Fruit fly (Drosophila melanogaster) whole organism, pupa: ENCODE measurements around the gene Mics1.

Source experiments
- CG10348 ChIP-seq: fragments of 200-800 bp; sonication (Bioruptor generic); IDR thresholded peaks from 2 replicates; pipeline ENCODE4 v1.3.6; 2022; ENCODE audit warnings: missing biosample characterization, missing genetic modification characterization
- CG12605 ChIP-seq: fragments of 200-800 bp; sonication (Bioruptor generic); IDR thresholded peaks from 2 replicates; pipeline ENCODE4 v1.3.6; 2022; ENCODE audit warnings: missing biosample characterization, missing genetic modification characterization
- CG13204 ChIP-seq: fragments of 200-800 bp; sonication (Bioruptor generic); optimal IDR thresholded peaks from 2 replicates; lab custom pipeline; 2018; ENCODE audit warnings: missing biosample characterization, mild to moderate bottlenecking, missing genetic modification characterization, moderate library complexity
- CG14655 ChIP-seq: fragments of 200-800 bp; sonication (Bioruptor generic); optimal IDR thresholded peaks from 3 replicates; lab custom pipeline; 2017; ENCODE audit warnings: mild to moderate bottlenecking, missing biosample characterization, missing genetic modification reagents, missing genetic modification characterization
- CG15710 ChIP-seq: fragments of 200-800 bp; sonication (Bioruptor generic); optimal IDR thresholded peaks from 2 replicates; lab custom pipeline; 2018; ENCODE audit warnings: missing biosample characterization, mild to moderate bottlenecking, missing genetic modification characterization, moderate library complexity
- CG17806 ChIP-seq: fragments of 200-800 bp; sonication (Bioruptor generic); optimal IDR thresholded peaks from 2 replicates; lab custom pipeline; 2018; ENCODE audit warnings: missing biosample characterization, mild to moderate bottlenecking, missing genetic modification characterization, moderate library complexity
- CG32121 ChIP-seq: fragments of 200-800 bp; sonication (Bioruptor generic); IDR thresholded peaks from 2 replicates; pipeline ENCODE4 v1.3.6; 2022; ENCODE audit warnings: missing biosample characterization, missing genetic modification characterization
- CG34367 ChIP-seq: fragments of 200-800 bp; sonication (Bioruptor generic); optimal IDR thresholded peaks from 2 replicates; lab custom pipeline; 2018; ENCODE audit warnings: missing biosample characterization, mild to moderate bottlenecking, missing genetic modification characterization
- CG4496 ChIP-seq: fragments of 200-800 bp; sonication (Bioruptor generic); IDR thresholded peaks from 3 replicates; pipeline ENCODE4 v1.3.6; 2022; ENCODE audit warnings: missing biosample characterization, missing genetic modification characterization
- CG8159 ChIP-seq: fragments of 200-800 bp; sonication (Bioruptor generic); optimal IDR thresholded peaks from 3 replicates; lab custom pipeline; 2018; ENCODE audit warnings: missing biosample characterization, mild to moderate bottlenecking, missing genetic modification characterization, moderate library complexity
- CG8301 ChIP-seq: fragments of 200-800 bp; sonication (Bioruptor generic); optimal IDR thresholded peaks from 2 replicates; lab custom pipeline; 2018; ENCODE audit warnings: missing biosample characterization, mild to moderate bottlenecking, missing genetic modification characterization
- CG9948 ChIP-seq: fragments of 200-800 bp; sonication (Bioruptor generic); optimal IDR thresholded peaks from 2 replicates; lab custom pipeline; 2018; ENCODE audit warnings: missing biosample characterization, mild to moderate bottlenecking, missing genetic modification characterization, moderate library complexity
- D1 ChIP-seq: fragments of 200-800 bp; sonication (Bioruptor generic); optimal IDR thresholded peaks from 2 replicates; lab custom pipeline; 2018; ENCODE audit warnings: missing biosample characterization, mild to moderate bottlenecking, missing genetic modification characterization, moderate library complexity
- EcR ChIP-seq: fragments of 200-800 bp; sonication (Bioruptor generic); optimal IDR thresholded peaks from 3 replicates; lab custom pipeline; 2019; ENCODE audit warnings: missing biosample characterization, missing genetic modification characterization, mild to moderate bottlenecking, moderate library complexity, missing genetic modification reagents
- Ets98B ChIP-seq: fragments of 200-800 bp; sonication (Bioruptor generic); IDR thresholded peaks from 2 replicates; pipeline ENCODE4 v1.3.6; 2022; ENCODE audit warnings: missing biosample characterization, missing genetic modification characterization
- Pif1A ChIP-seq: fragments of 200-800 bp; sonication (Bioruptor generic); optimal IDR thresholded peaks from 3 replicates; lab custom pipeline; 2016; ENCODE audit warnings: missing biosample characterization, missing genetic modification characterization
- Pif1B ChIP-seq: fragments of 200-800 bp; sonication (Bioruptor generic); optimal IDR thresholded peaks from 3 replicates; lab custom pipeline; 2016; ENCODE audit warnings: missing biosample characterization, missing genetic modification characterization
- Snoo ChIP-seq: fragments of 200-800 bp; sonication (Bioruptor generic); optimal IDR thresholded peaks from 3 replicates; lab custom pipeline; 2017; ENCODE audit warnings: missing biosample characterization, mild to moderate bottlenecking, missing genetic modification characterization, inconsistent platforms
- fd96Ca ChIP-seq: fragments of 200-800 bp; sonication (Bioruptor generic); IDR thresholded peaks from 3 replicates; pipeline ENCODE4 v1.3.6; 2022; ENCODE audit warnings: missing biosample characterization, missing genetic modification characterization
- gl ChIP-seq: fragments of 200-800 bp; sonication (Bioruptor generic); optimal IDR thresholded peaks from 2 replicates; lab custom pipeline; 2018; ENCODE audit warnings: missing biosample characterization, mild to moderate bottlenecking, missing genetic modification characterization
- rn ChIP-seq: fragments of 200-800 bp; sonication (Bioruptor generic); IDR thresholded peaks from 2 replicates; pipeline ENCODE4 v1.3.6; 2022; ENCODE audit warnings: missing biosample characterization, missing genetic modification characterization

The Mics1 gene

DNA sequence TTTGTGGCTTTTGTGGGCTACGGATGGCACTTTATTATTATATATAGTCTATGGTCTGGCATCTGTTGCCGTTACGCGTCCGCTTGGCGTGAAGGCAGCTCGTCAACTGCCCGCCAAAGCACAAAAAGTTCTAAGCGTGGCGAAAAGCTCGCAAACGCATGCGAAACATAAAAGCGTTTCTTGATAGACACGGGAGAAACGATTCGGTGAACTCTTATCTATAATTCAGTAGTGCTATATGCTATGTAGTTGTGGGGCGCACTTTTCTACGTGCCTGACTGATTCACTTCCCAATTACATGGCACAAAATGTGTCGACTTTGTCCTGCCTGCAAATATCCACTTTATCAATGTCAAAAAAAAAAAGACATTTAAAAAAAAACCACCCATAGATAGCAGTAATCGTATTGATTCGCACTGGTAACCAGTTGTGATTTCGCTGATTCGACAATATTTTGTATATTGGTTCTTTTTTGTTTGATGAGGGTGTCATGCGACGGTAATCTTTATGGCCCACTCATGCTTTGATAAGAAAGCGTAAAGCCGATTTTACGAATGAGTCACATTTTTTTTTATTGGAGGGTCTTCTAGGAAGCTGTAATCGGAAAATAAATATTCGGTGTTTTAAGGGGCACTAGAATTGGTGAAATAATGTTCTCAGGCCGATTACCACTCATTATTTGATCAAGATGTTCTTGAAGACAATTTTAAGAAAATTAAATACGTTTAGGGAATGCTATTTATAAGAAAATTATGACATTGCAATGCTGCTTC, 3.0 kb upstream of the Mics1 start, which contains the start of gene alpha-Est9:
Gene alpha-Est9 (minus strand): TSS at position 110 of the 773 bp plus-strand sequence.
- TF ChIP-seq fd96Ca (GFP tag; lab: Robert Waterston, UW): no peak

DNA sequence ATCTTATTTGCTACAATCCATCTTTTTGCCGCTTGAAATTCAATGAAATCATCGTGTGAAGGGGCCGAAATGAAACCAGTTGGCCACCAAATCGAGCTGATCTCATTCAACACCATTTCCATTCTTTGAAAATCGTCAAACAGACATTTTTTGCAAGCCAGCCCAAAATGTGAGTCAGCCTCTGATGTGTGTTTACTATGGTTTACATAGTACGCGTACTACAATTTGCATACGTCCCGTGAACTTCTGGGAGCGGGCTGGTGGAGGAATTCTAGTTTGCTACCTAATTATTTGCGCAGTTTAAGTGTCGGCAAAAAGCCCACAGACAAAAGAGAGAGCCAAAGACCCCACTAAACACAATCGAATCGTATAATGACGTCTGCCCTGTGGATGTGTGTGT, 1.0 kb upstream of the Mics1 start:
- TF ChIP-seq CG12605: no peak
- no peak for TF ChIP-seq CG8159 (tag; lab: Kevin White, UChicago)
- no peak for TF ChIP-seq CG17806 (tag; lab: Kevin White, UChicago)
- no peak for TF ChIP-seq CG13204 (GFP tag; lab: Kevin White, UChicago)
- TF ChIP-seq CG32121 (GFP tag; lab: Robert Waterston, UW): no peak
- no peak for TF ChIP-seq CG8301 (tag; lab: Kevin White, UChicago)

DNA sequence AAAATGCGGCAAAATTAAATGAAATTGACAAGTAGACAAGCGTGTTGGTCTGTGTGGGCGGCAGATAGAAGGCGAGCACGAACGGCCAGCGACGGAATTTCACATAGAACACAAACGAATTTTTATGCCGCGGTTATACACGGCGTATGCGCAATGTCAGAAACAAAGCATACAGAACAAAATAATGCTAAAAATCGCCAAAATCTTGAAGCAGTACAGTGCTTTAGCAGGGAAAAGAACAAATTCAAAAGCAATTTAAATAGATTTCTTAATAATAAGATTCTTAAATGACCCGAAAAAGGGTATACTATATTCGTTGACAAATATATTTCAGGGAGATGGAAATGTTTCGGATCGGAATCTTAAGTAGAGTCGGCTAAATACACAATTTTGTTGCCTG, 1.7 kb downstream of the Mics1 start:
- TF ChIP-seq CG4496 (GFP tag; lab: Robert Waterston, UW) (no peak), CG9948 (tag; lab: Kevin White, UChicago) (no peak), CG15710 (no peak), CG34367 (tag; lab: Kevin White, UChicago) (no peak), CG10348 (no peak), CG32121 (GFP tag; lab: Robert Waterston, UW) (no peak), CG8159 (tag; lab: Kevin White, UChicago) (no peak), CG13204 (GFP tag; lab: Kevin White, UChicago) (no peak), rn (GFP tag; lab: Robert Waterston, UW) (no peak), D1 (tag; lab: Kevin White, UChicago) (no peak), fd96Ca (GFP tag; lab: Robert Waterston, UW) (no peak)

DNA sequence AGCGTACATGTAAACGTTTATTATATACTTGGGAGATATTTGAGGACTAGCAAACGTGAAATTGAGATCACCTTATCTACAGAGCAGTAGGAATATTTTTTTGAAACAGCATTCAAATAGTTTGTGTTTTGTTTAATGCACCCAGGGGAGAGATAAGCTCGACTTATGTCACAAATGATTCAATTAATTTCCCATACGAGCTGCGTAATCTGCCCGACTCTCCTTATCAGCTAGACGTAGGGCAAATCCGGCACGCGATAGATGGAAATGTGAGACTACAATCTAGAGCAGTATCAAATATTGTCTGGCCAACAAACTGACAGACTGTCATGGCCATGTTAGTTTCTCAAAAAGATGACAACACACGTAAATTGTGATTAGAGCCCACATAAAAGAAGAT, 2.7 kb downstream of the Mics1 start:
- TF ChIP-seq fd96Ca (GFP tag; lab: Robert Waterston, UW) (no peak), Pif1A (GFP tag; lab: Kevin White, UChicago) (no peak), Ets98B (GFP tag; lab: Robert Waterston, UW) (no peak), D1 (tag; lab: Kevin White, UChicago) (no peak), rn (GFP tag; lab: Robert Waterston, UW) (no peak), CG10348 (no peak), CG13204 (GFP tag; lab: Kevin White, UChicago) (no peak), CG17806 (tag; lab: Kevin White, UChicago) (no peak), CG8301 (tag; lab: Kevin White, UChicago) (no peak), CG4496 (GFP tag; lab: Robert Waterston, UW) (no peak), CG15710 (no peak), CG32121 (GFP tag; lab: Robert Waterston, UW) (no peak), gl (tag; lab: Kevin White, UChicago) (no peak), CG14655 (GFP tag; lab: Kevin White, UChicago) (no peak), CG12605 (no peak), EcR (no peak), CG34367 (tag; lab: Kevin White, UChicago) (no peak)

dm6 chr3R:7497488-7497887, 4.7 kb downstream of the Mics1 start:
- TF ChIP-seq Pif1A (GFP tag; lab: Kevin White, UChicago) (no peak), D1 (tag; lab: Kevin White, UChicago) (no peak), gl (tag; lab: Kevin White, UChicago) (no peak), CG4496 (GFP tag; lab: Robert Waterston, UW) (no peak), CG32121 (GFP tag; lab: Robert Waterston, UW) (no peak), CG15710 (no peak), Pif1B (no peak), CG8301 (tag; lab: Kevin White, UChicago) (no peak), CG10348 (no peak), fd96Ca (GFP tag; lab: Robert Waterston, UW) (no peak), CG9948 (tag; lab: Kevin White, UChicago) (no peak), Snoo (no peak), CG8159 (tag; lab: Kevin White, UChicago) (no peak), CG12605 (no peak), Ets98B (GFP tag; lab: Robert Waterston, UW) (no peak), CG34367 (tag; lab: Kevin White, UChicago) (no peak)

DNA sequence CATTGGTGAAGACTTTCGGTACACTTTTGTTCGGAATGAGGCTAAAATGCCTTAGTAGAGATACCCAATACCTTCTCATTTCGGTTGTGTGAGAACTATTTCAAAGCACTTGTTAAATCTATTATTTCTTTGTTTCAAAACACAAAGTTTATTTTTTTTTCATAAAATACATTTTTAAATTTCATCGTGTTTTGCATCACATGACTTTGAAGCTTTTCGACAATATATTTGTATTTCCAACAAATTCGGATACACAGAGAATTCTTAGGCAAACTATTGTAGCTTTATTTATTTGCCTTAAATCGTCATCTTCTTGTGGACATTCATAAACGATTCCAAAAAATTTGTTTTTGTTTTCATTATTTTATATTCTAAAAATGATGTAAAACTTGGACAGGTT, 8.4 kb downstream of the Mics1 start, which contains the start of gene alpha-Est10:
Gene alpha-Est10 (minus strand): TSS at position 101 of the 400 bp plus-strand sequence.
- TF ChIP-seq CG17806 (tag; lab: Kevin White, UChicago) (no peak), CG8301 (tag; lab: Kevin White, UChicago) (no peak), CG10348 (no peak), CG32121 (GFP tag; lab: Robert Waterston, UW) (no peak), CG9948 (tag; lab: Kevin White, UChicago) (no peak), Snoo (no peak), gl (tag; lab: Kevin White, UChicago) (no peak), CG15710 (no peak), fd96Ca (GFP tag; lab: Robert Waterston, UW) (no peak), Ets98B (GFP tag; lab: Robert Waterston, UW) (no peak), CG34367 (tag; lab: Kevin White, UChicago) (no peak), CG12605 (no peak)
